Worm (Caenorhabditis elegans): Measurements from ENCODE around the gene C55A6.12.

ce11 chrV:11506347-11506746, 3.4 kb upstream of the C55A6.12 start:
- TF ChIP-seq egl-18 (GFP tag; IDR thresholded peaks at IDR 0.05) (no peak), D2030.7 (GFP tag; IDR thresholded peaks at IDR 0.05) (no peak), nhr-179 (tag; optimal IDR thresholded peaks at IDR 0.05) (no peak), nfya-1 (tag; optimal IDR thresholded peaks at IDR 0.05; ENCODE audit: borderline replicate concordance, insufficient read depth) (no peak), unc-62 (GFP tag; optimal IDR thresholded peaks at IDR 0.05) (no peak)

Measured in whole organism, young adult.